Fruit fly (Drosophila melanogaster) whole organism, embryonic: Measurements from ENCODE around the gene CG14961.

ENCODE experiments used
- Atf6 ChIP-seq: fragments of 200-800 bp; sonication (Bioruptor generic); IDR thresholded peaks from 2 replicates; pipeline ENCODE4 v1.3.6; 2022; ENCODE audit warnings: missing biosample characterization, missing genetic modification characterization
- C15 ChIP-seq: fragments of 200-800 bp; sonication (Bioruptor generic); IDR thresholded peaks from 3 replicates; pipeline ENCODE4 v1.3.6; 2022; ENCODE audit warnings: missing biosample characterization, missing genetic modification characterization
- CG10654 ChIP-seq: fragments of 200-800 bp; sonication (Bioruptor generic); optimal IDR thresholded peaks from 2 replicates; lab custom pipeline; 2016; ENCODE audit warnings: missing biosample characterization, missing genetic modification characterization
- CG11093 ChIP-seq: fragments of 200-800 bp; sonication (Bioruptor generic); IDR thresholded peaks from 3 replicates; pipeline ENCODE4 v1.3.6; 2022; ENCODE audit warnings: missing biosample characterization, missing genetic modification characterization
- CG11723 ChIP-seq: fragments of 200-800 bp; sonication (Bioruptor generic); optimal IDR thresholded peaks from 2 replicates; lab custom pipeline; 2017; ENCODE audit warnings: missing biosample characterization, mild to moderate bottlenecking, missing genetic modification characterization
- CG12219 ChIP-seq: fragments of 200-800 bp; sonication (Bioruptor generic); optimal IDR thresholded peaks from 3 replicates; lab custom pipeline; 2018; ENCODE audit warnings: missing biosample characterization, mild to moderate bottlenecking, missing genetic modification characterization
- CG12236 ChIP-seq: fragments of 200-800 bp; sonication (Bioruptor generic); optimal IDR thresholded peaks from 2 replicates; lab custom pipeline; 2016; ENCODE audit warnings: missing biosample characterization, missing genetic modification characterization
- CG12659 ChIP-seq: fragments of 200-800 bp; sonication (Bioruptor generic); optimal IDR thresholded peaks from 3 replicates; lab custom pipeline; 2017; ENCODE audit warnings: mild to moderate bottlenecking, missing biosample characterization, missing genetic modification reagents, missing genetic modification characterization
- CG1529 ChIP-seq: fragments of 200-800 bp; sonication (Bioruptor generic); optimal IDR thresholded peaks from 3 replicates; lab custom pipeline; 2018; ENCODE audit warnings: missing biosample characterization, missing genetic modification characterization
- CG16815 ChIP-seq: fragments of 200-800 bp; sonication (Bioruptor generic); optimal IDR thresholded peaks from 3 replicates; lab custom pipeline; 2017; ENCODE audit warnings: missing biosample characterization, mild to moderate bottlenecking, missing genetic modification characterization
- CG17829 ChIP-seq: fragments of 200-800 bp; optimal IDR thresholded peaks from 2 replicates; lab custom pipeline; 2019; ENCODE audit warnings: missing biosample characterization, mild to moderate bottlenecking, missing genetic modification characterization, moderate library complexity
- CG1792 ChIP-seq: fragments of 200-800 bp; sonication (Bioruptor generic); optimal IDR thresholded peaks from 2 replicates; lab custom pipeline; 2016; ENCODE audit warnings: missing biosample characterization, missing genetic modification characterization
- CG1832 ChIP-seq: fragments of 200-800 bp; sonication (Bioruptor generic); optimal IDR thresholded peaks from 2 replicates; lab custom pipeline; 2017; ENCODE audit warnings: missing biosample characterization, mild to moderate bottlenecking, missing genetic modification characterization, inconsistent platforms
- CG2129 ChIP-seq: fragments of 200-800 bp; sonication (Bioruptor generic); IDR thresholded peaks from 2 replicates; pipeline ENCODE4 v1.3.6; 2022; ENCODE audit warnings: missing biosample characterization, missing genetic modification characterization; ENCODE audit not compliant: partially characterized antibody
- CG2202 ChIP-seq: fragments of 200-800 bp; sonication (Bioruptor generic); optimal IDR thresholded peaks from 2 replicates; lab custom pipeline; 2018; ENCODE audit warnings: missing biosample characterization, mild to moderate bottlenecking, missing genetic modification characterization
- CG2875 ChIP-seq: fragments of 200-800 bp; sonication (Bioruptor generic); optimal IDR thresholded peaks from 2 replicates; lab custom pipeline; 2017; ENCODE audit warnings: missing biosample characterization, mild to moderate bottlenecking, missing genetic modification characterization, missing genetic modification reagents
- CG33557 ChIP-seq: fragments of 200-800 bp; sonication (Bioruptor generic); optimal IDR thresholded peaks from 2 replicates; lab custom pipeline; 2019; ENCODE audit warnings: missing biosample characterization, mild to moderate bottlenecking, missing genetic modification characterization, moderate library complexity
- CG34376 ChIP-seq: fragments of 200-800 bp; sonication (Bioruptor generic); optimal IDR thresholded peaks from 2 replicates; lab custom pipeline; 2018; ENCODE audit warnings: missing biosample characterization, mild to moderate bottlenecking, missing genetic modification characterization
- CG43689 ChIP-seq: fragments of 200-800 bp; sonication (Bioruptor generic); IDR thresholded peaks from 2 replicates; pipeline ENCODE4 v1.3.6; 2022; ENCODE audit warnings: missing biosample characterization, missing genetic modification characterization
- CG4424 ChIP-seq: fragments of 200-800 bp; sonication (Bioruptor generic); optimal IDR thresholded peaks from 3 replicates; lab custom pipeline; 2016; ENCODE audit warnings: missing biosample characterization, missing genetic modification characterization
- CG8924 ChIP-seq: fragments of 200-800 bp; optimal IDR thresholded peaks from 3 replicates; lab custom pipeline; 2019; ENCODE audit warnings: missing biosample characterization, mild to moderate bottlenecking, missing genetic modification characterization, moderate library complexity
- CHES-1-like ChIP-seq: fragments of 200-800 bp; sonication (Bioruptor generic); optimal IDR thresholded peaks from 2 replicates; lab custom pipeline; 2016; ENCODE audit warnings: missing biosample characterization, missing genetic modification characterization
- CoRest ChIP-seq: fragments of 200-800 bp; sonication (Bioruptor generic); optimal IDR thresholded peaks from 3 replicates; lab custom pipeline; 2018; ENCODE audit warnings: missing biosample characterization, mild to moderate bottlenecking, missing genetic modification characterization, moderate library complexity
- Jarid2 ChIP-seq: fragments of 200-800 bp; sonication (Bioruptor generic); optimal IDR thresholded peaks from 3 replicates; lab custom pipeline; 2017; ENCODE audit warnings: mild to moderate bottlenecking, missing biosample characterization, missing genetic modification reagents, missing genetic modification characterization
- Lhr ChIP-seq: fragments of 200-800 bp; sonication (Bioruptor generic); optimal IDR thresholded peaks from 3 replicates; lab custom pipeline; 2017; ENCODE audit warnings: mild to moderate bottlenecking, missing biosample characterization, missing genetic modification reagents, missing genetic modification characterization
- Med ChIP-seq: fragments of 200-800 bp; sonication (Bioruptor generic); peaks from one replicate; lab custom pipeline; 2016; ENCODE audit warnings: missing biosample characterization, missing genetic modification characterization, mild to moderate bottlenecking, inconsistent platforms, moderate library complexity
- Mrtf ChIP-seq: fragments of 200-800 bp; sonication (Bioruptor generic); IDR thresholded peaks from 3 replicates; pipeline ENCODE4 v1.3.6; 2022; ENCODE audit warnings: missing biosample characterization, missing genetic modification characterization
- NFAT ChIP-seq: fragments of 200-800 bp; sonication (Bioruptor generic); IDR thresholded peaks from 2 replicates; pipeline ENCODE4 v1.3.6; 2022; ENCODE audit warnings: missing biosample characterization, missing genetic modification characterization
- Oli ChIP-seq: fragments of 200-800 bp; sonication (Bioruptor generic); optimal IDR thresholded peaks from 2 replicates; lab custom pipeline; 2018; ENCODE audit warnings: missing biosample characterization, mild to moderate bottlenecking, missing genetic modification characterization, moderate library complexity
- Stat92E ChIP-seq, 3 experiments: fragments of >200 bp in 2 of 3; fragments of 200-800 bp in 1 of 3; sonication (Bioruptor generic) in 1 of 3; optimal IDR thresholded peaks; 2 replicates each; lab custom pipeline; 2017 to 2019; ENCODE audit warnings: missing biosample characterization in 3 of 3, missing genetic modification characterization in 3 of 3, mild to moderate bottlenecking in 1 of 3, moderate library complexity in 1 of 3
- ara ChIP-seq: fragments of 200-800 bp; sonication (Bioruptor generic); IDR thresholded peaks from 2 replicates; pipeline ENCODE4 v1.3.6; 2022; ENCODE audit warnings: missing biosample characterization, missing genetic modification characterization
- btn ChIP-seq: fragments of 200-800 bp; sonication (Bioruptor generic); optimal IDR thresholded peaks from 2 replicates; lab custom pipeline; 2016; ENCODE audit warnings: missing biosample characterization, missing genetic modification characterization
- cg ChIP-seq: fragments of 200-800 bp; sonication (Bioruptor generic); optimal IDR thresholded peaks from 3 replicates; lab custom pipeline; 2019; ENCODE audit warnings: missing biosample characterization, mild to moderate bottlenecking, missing genetic modification characterization, moderate library complexity
- dmrt99B ChIP-seq: fragments of 200-800 bp; sonication (Bioruptor generic); optimal IDR thresholded peaks from 2 replicates; lab custom pipeline; 2018; ENCODE audit warnings: missing biosample characterization, mild to moderate bottlenecking, missing genetic modification characterization, moderate library complexity
- ems ChIP-seq: fragments of 200-800 bp; sonication (Bioruptor generic); optimal IDR thresholded peaks from 3 replicates; lab custom pipeline; 2016; ENCODE audit warnings: missing biosample characterization, missing genetic modification characterization
- en ChIP-seq: fragments of 200-800 bp; sonication (Bioruptor generic); optimal IDR thresholded peaks from 2 replicates; lab custom pipeline; 2016; ENCODE audit warnings: missing biosample characterization, missing genetic modification characterization
- gt ChIP-seq: fragments of 200-800 bp; sonication (Bioruptor generic); IDR thresholded peaks from 2 replicates; pipeline ENCODE4 v1.3.6; 2022; ENCODE audit warnings: missing biosample characterization, missing genetic modification characterization
- lbe ChIP-seq: fragments of 200-800 bp; sonication (Bioruptor generic); optimal IDR thresholded peaks from 2 replicates; lab custom pipeline; 2016; ENCODE audit warnings: missing biosample characterization, mild to moderate bottlenecking, missing genetic modification characterization
- mam ChIP-seq: fragments of 200-800 bp; sonication (Bioruptor generic); optimal IDR thresholded peaks from 3 replicates; lab custom pipeline; 2016; ENCODE audit warnings: missing biosample characterization, missing genetic modification characterization
- nerfin-2 ChIP-seq: fragments of 200-800 bp; sonication (Bioruptor generic); IDR thresholded peaks from 2 replicates; pipeline ENCODE4 v1.3.6; 2022; ENCODE audit warnings: missing biosample characterization, missing genetic modification characterization; ENCODE audit not compliant: partially characterized antibody
- rib ChIP-seq: fragments of 200-800 bp; sonication (Bioruptor generic); IDR thresholded peaks from 2 replicates; pipeline ENCODE4 v1.3.6; 2022; ENCODE audit warnings: missing biosample characterization, missing genetic modification characterization
- sd ChIP-seq: fragments of 200-800 bp; sonication (Bioruptor generic); optimal IDR thresholded peaks from 3 replicates; lab custom pipeline; 2018; ENCODE audit warnings: missing biosample characterization, mild to moderate bottlenecking, missing genetic modification characterization, moderate library complexity
- shn ChIP-seq: fragments of 200-800 bp; sonication (Bioruptor generic); optimal IDR thresholded peaks from 3 replicates; lab custom pipeline; 2016; ENCODE audit warnings: missing biosample characterization, missing genetic modification characterization
- slou ChIP-seq: fragments of 200-800 bp; sonication (Bioruptor generic); optimal IDR thresholded peaks from 3 replicates; lab custom pipeline; 2016; ENCODE audit warnings: missing biosample characterization, missing genetic modification characterization
- tin ChIP-seq: fragments of 200-800 bp; sonication (Bioruptor generic); optimal IDR thresholded peaks from 3 replicates; lab custom pipeline; 2016; ENCODE audit warnings: missing biosample characterization, missing genetic modification characterization
- toy ChIP-seq: fragments of 200-800 bp; sonication (Bioruptor generic); IDR thresholded peaks from 2 replicates; pipeline ENCODE4 v1.3.6; 2022; ENCODE audit warnings: missing biosample characterization, missing genetic modification characterization
- trem ChIP-seq: fragments of 200-800 bp; optimal IDR thresholded peaks from 3 replicates; lab custom pipeline; 2019; ENCODE audit warnings: missing biosample characterization, mild to moderate bottlenecking, missing genetic modification characterization, moderate library complexity
- yki ChIP-seq: fragments of >200 bp; optimal IDR thresholded peaks from 3 replicates; lab custom pipeline; 2018

Gene CG14961

dm6 chr3L:3305430-3305829, 24.4 kb upstream of the CG14961 start (continued):
- TF ChIP-seq CG11723 = no peak
- no peak for TF ChIP-seq mam (GFP tag; lab: Kevin White, UChicago)
- TF ChIP-seq CG12659 (GFP tag; lab: Kevin White, UChicago) = peak; percentile 31
- TF ChIP-seq gt (GFP tag; lab: Robert Waterston, UW) = no peak
- no peak for TF ChIP-seq yki (lab: Kevin White, UChicago)
- TF ChIP-seq CG1529 (GFP tag; lab: Kevin White, UChicago) = peak; percentile 31
- TF ChIP-seq CG10654 (GFP tag; lab: Kevin White, UChicago) = no peak
- no peak for TF ChIP-seq en (GFP tag; lab: Kevin White, UChicago)
- TF ChIP-seq rib (GFP tag; lab: Robert Waterston, UW) = no peak
- TF ChIP-seq trem (tag; lab: Kevin White, UChicago) = no peak
- TF ChIP-seq slou = no peak
- TF ChIP-seq Lhr (GFP tag; lab: Kevin White, UChicago) = peak; percentile 1
- no peak for TF ChIP-seq tin
- no peak for TF ChIP-seq CG34376 (GFP tag; lab: Kevin White, UChicago)
- peak; percentile 58 for TF ChIP-seq CG1792 (GFP tag; lab: Kevin White, UChicago)
- TF ChIP-seq CG2202 (tag; lab: Kevin White, UChicago) = peak; percentile 64
- peak; percentile 19 for TF ChIP-seq CoRest (tag; lab: Kevin White, UChicago)
- TF ChIP-seq toy (GFP tag; lab: Robert Waterston, UW) = no peak
- peak; percentile 12 for TF ChIP-seq ems (GFP tag; lab: Kevin White, UChicago)
- TF ChIP-seq CG2129 (GFP tag; lab: Robert Waterston, UW) = no peak
- no peak for TF ChIP-seq Stat92E (GFP tag; optimal IDR thresholded peaks at IDR 0.05; lab: Kevin White, UChicago)
- TF ChIP-seq dmrt99B = no peak
- peak; percentile 94 for TF ChIP-seq Med
- TF ChIP-seq ara (GFP tag; lab: Robert Waterston, UW) = 0 out of 2 replicates have a peak, but pooled peaks have one; percentile 20
- TF ChIP-seq shn (GFP tag; lab: Kevin White, UChicago) = peak; percentile 5
- TF ChIP-seq CHES-1-like (GFP tag; lab: Kevin White, UChicago) = peak; percentile 19
- no peak for TF ChIP-seq C15 (GFP tag; lab: Robert Waterston, UW)
- no peak for TF ChIP-seq nerfin-2
- TF ChIP-seq Oli (tag; lab: Kevin White, UChicago) = peak; percentile 26
- no peak for TF ChIP-seq CG17829 (tag; lab: Kevin White, UChicago)
- TF ChIP-seq CG2875 (GFP tag; lab: Kevin White, UChicago) = peak; percentile 66
- peak; percentile 21 for TF ChIP-seq CG12219 (GFP tag; lab: Kevin White, UChicago)
- no peak for TF ChIP-seq CG11093 (GFP tag; lab: Robert Waterston, UW)
- TF ChIP-seq CG12236 = no peak
- TF ChIP-seq Mrtf (GFP tag; lab: Robert Waterston, UW) = no peak
- TF ChIP-seq NFAT (GFP tag; lab: Robert Waterston, UW) = no peak
- TF ChIP-seq CG4424 = no peak
- TF ChIP-seq CG33557 = no peak
- TF ChIP-seq CG1832 (GFP tag; lab: Kevin White, UChicago) = no peak
- peak; percentile 25 for TF ChIP-seq Jarid2 (GFP tag; lab: Kevin White, UChicago)
- TF ChIP-seq sd (tag; lab: Kevin White, UChicago) = no peak
- peak; percentile 5 for TF ChIP-seq CG8924
- no peak for TF ChIP-seq cg (GFP tag; lab: Kevin White, UChicago)
- no peak for TF ChIP-seq CG43689 (GFP tag; lab: Robert Waterston, UW)
- no peak for TF ChIP-seq lbe (GFP tag; lab: Kevin White, UChicago)
- TF ChIP-seq Atf6 (GFP tag; lab: Robert Waterston, UW) = peak; percentile 24; the same call in 1 of the 2 replicates
- peak; percentile 21 for TF ChIP-seq btn (GFP tag; lab: Kevin White, UChicago)
- TF ChIP-seq CG16815 = no peak
